Worm (Caenorhabditis elegans): ENCODE results near the gene K08B5.1.

- TF ChIP-seq ama-1 (optimal IDR thresholded peaks at IDR 0.05) (no peak), hlh-13 (GFP tag; optimal IDR thresholded peaks at IDR 0.05) (peak; percentile 38), ceh-45 (GFP tag; IDR thresholded peaks at IDR 0.05) (no peak), ceh-14 (tag; optimal IDR thresholded peaks at IDR 0.05) (peak; percentile 43), ceh-24 (tag; optimal IDR thresholded peaks at IDR 0.05) (no peak), hlh-30 (tag; optimal IDR thresholded peaks at IDR 0.05; ENCODE audit: insufficient read depth) (no peak), pha-2 (tag; optimal IDR thresholded peaks at IDR 0.05) (no peak)
Measured at ce11 chrX:16590803-16591202, 32.6 kb downstream of the K08B5.1 start.

Measured in whole organism, late embryonic.